Fruit fly (Drosophila melanogaster) whole organism, embryonic: ENCODE results near the gene CG4957.
A peak's percentile ranks its signal among the peaks of the same experiment; 100 is the strongest.

Experiments used
- Asciz ChIP-seq: fragments of 200-800 bp; sonication (Bioruptor generic); optimal IDR thresholded peaks from 2 replicates; lab custom pipeline; 2017; ENCODE audit warnings: missing biosample characterization, mild to moderate bottlenecking, missing genetic modification characterization, missing genetic modification reagents
- Atf-2 ChIP-seq: fragments of 200-800 bp; sonication (Bioruptor generic); optimal IDR thresholded peaks from 2 replicates; lab custom pipeline; 2016; ENCODE audit warnings: missing biosample characterization, missing genetic modification characterization
- Atf6 ChIP-seq: fragments of 200-800 bp; sonication (Bioruptor generic); IDR thresholded peaks from 2 replicates; pipeline ENCODE4 v1.3.6; 2022; ENCODE audit warnings: missing biosample characterization, missing genetic modification characterization
- CG14441 ChIP-seq: fragments of 200-800 bp; sonication (Bioruptor generic); IDR thresholded peaks from 2 replicates; pipeline ENCODE4 v1.3.6; 2022; ENCODE audit warnings: missing biosample characterization, missing genetic modification characterization
- CG15073 ChIP-seq: fragments of 200-800 bp; sonication (Bioruptor generic); optimal IDR thresholded peaks from 2 replicates; lab custom pipeline; 2016; ENCODE audit warnings: missing biosample characterization, missing genetic modification characterization
- CG1529 ChIP-seq: fragments of 200-800 bp; sonication (Bioruptor generic); optimal IDR thresholded peaks from 3 replicates; lab custom pipeline; 2018; ENCODE audit warnings: missing biosample characterization, missing genetic modification characterization
- CG16813 ChIP-seq: fragments of 200-800 bp; sonication (Bioruptor generic); IDR thresholded peaks from 3 replicates; pipeline ENCODE4 v1.3.6; 2022; ENCODE audit warnings: missing biosample characterization, missing genetic modification characterization; ENCODE audit not compliant: partially characterized antibody
- CG2202 ChIP-seq: fragments of 200-800 bp; sonication (Bioruptor generic); optimal IDR thresholded peaks from 2 replicates; lab custom pipeline; 2018; ENCODE audit warnings: missing biosample characterization, mild to moderate bottlenecking, missing genetic modification characterization
- CG31365 ChIP-seq: fragments of 200-800 bp; sonication (Bioruptor generic); optimal IDR thresholded peaks from 2 replicates; lab custom pipeline; 2018; ENCODE audit warnings: missing biosample characterization, mild to moderate bottlenecking, missing genetic modification characterization
- CG34376 ChIP-seq: fragments of 200-800 bp; sonication (Bioruptor generic); optimal IDR thresholded peaks from 2 replicates; lab custom pipeline; 2018; ENCODE audit warnings: missing biosample characterization, mild to moderate bottlenecking, missing genetic modification characterization
- CG4424 ChIP-seq: fragments of 200-800 bp; sonication (Bioruptor generic); optimal IDR thresholded peaks from 3 replicates; lab custom pipeline; 2016; ENCODE audit warnings: missing biosample characterization, missing genetic modification characterization
- CG4617 ChIP-seq: fragments of 200-800 bp; sonication (Bioruptor generic); optimal IDR thresholded peaks from 3 replicates; lab custom pipeline; 2016; ENCODE audit warnings: missing biosample characterization, missing genetic modification characterization, borderline replicate concordance
- CG4854 ChIP-seq: fragments of 200-800 bp; sonication (Bioruptor generic); optimal IDR thresholded peaks from 2 replicates; lab custom pipeline; 2016; ENCODE audit warnings: missing biosample characterization, missing genetic modification characterization, inconsistent platforms
- CG6689 ChIP-seq: fragments of 200-800 bp; sonication (Bioruptor generic); IDR thresholded peaks from 2 replicates; pipeline ENCODE4 v1.3.6; 2022; ENCODE audit warnings: missing biosample characterization, missing genetic modification characterization
- CG7556 ChIP-seq: fragments of 200-800 bp; sonication (Bioruptor generic); optimal IDR thresholded peaks from 2 replicates; lab custom pipeline; 2017; ENCODE audit warnings: missing biosample characterization, mild to moderate bottlenecking, missing genetic modification characterization
- CG7745 ChIP-seq: fragments of 200-800 bp; sonication (Bioruptor generic); optimal IDR thresholded peaks from 2 replicates; lab custom pipeline; 2018; ENCODE audit warnings: missing biosample characterization, mild to moderate bottlenecking, missing genetic modification characterization, moderate library complexity
- CG7786 ChIP-seq: fragments of 200-800 bp; sonication (Bioruptor generic); optimal IDR thresholded peaks from 2 replicates; lab custom pipeline; 2016; ENCODE audit warnings: missing biosample characterization, missing genetic modification characterization
- CG7963 ChIP-seq: fragments of 200-800 bp; sonication (Bioruptor generic); IDR thresholded peaks from 3 replicates; pipeline ENCODE4 v1.3.6; 2022; ENCODE audit warnings: missing biosample characterization, missing genetic modification characterization; ENCODE audit not compliant: partially characterized antibody
- CG8944 ChIP-seq: fragments of 200-800 bp; sonication (Bioruptor generic); optimal IDR thresholded peaks from 3 replicates; lab custom pipeline; 2016; ENCODE audit warnings: missing biosample characterization, missing genetic modification characterization
- Camta ChIP-seq: fragments of 200-800 bp; sonication (Bioruptor generic); optimal IDR thresholded peaks from 2 replicates; lab custom pipeline; 2016; ENCODE audit warnings: missing biosample characterization, missing genetic modification characterization
- Dip2 ChIP-seq: fragments of 200-800 bp; sonication (Bioruptor generic); IDR thresholded peaks from 2 replicates; pipeline ENCODE4 v1.3.6; 2022; ENCODE audit warnings: missing biosample characterization, missing genetic modification characterization
- Doc2 ChIP-seq: fragments of 200-800 bp; sonication (Bioruptor generic); IDR thresholded peaks from 2 replicates; pipeline ENCODE4 v1.3.6; 2022; ENCODE audit warnings: missing biosample characterization, missing genetic modification characterization
- Eip74EF ChIP-seq, 2 experiments: fragments of 200-800 bp in 1 of 2; fragments of >200 bp in 1 of 2; sonication (Bioruptor generic) in 1 of 2; optimal IDR thresholded peaks; 2 replicates each; lab custom pipeline; 2017 to 2019; ENCODE audit warnings: missing biosample characterization in 2 of 2, missing genetic modification characterization in 2 of 2, mild to moderate bottlenecking in 1 of 2, moderate library complexity in 1 of 2
- Ets65A ChIP-seq: fragments of 200-800 bp; sonication (Bioruptor generic); peaks from one replicate; lab custom pipeline; 2016; ENCODE audit warnings: missing biosample characterization, missing genetic modification characterization
- Gug ChIP-seq: fragments of 200-800 bp; sonication (Bioruptor generic); IDR thresholded peaks from 4 replicates; pipeline ENCODE4 v1.3.6; 2022; ENCODE audit warnings: missing biosample characterization, missing genetic modification characterization
- Hmx ChIP-seq: fragments of 200-800 bp; sonication (Bioruptor generic); optimal IDR thresholded peaks from 2 replicates; lab custom pipeline; 2016; ENCODE audit warnings: missing biosample characterization, missing genetic modification characterization
- MESR4 ChIP-seq: fragments of 200-800 bp; sonication (Bioruptor generic); optimal IDR thresholded peaks from 2 replicates; lab custom pipeline; 2018; ENCODE audit warnings: missing biosample characterization, mild to moderate bottlenecking, missing genetic modification characterization, moderate library complexity
- Max ChIP-seq: fragments of 200-800 bp; sonication (Bioruptor generic); optimal IDR thresholded peaks from 2 replicates; lab custom pipeline; 2016; ENCODE audit warnings: missing biosample characterization, mild to moderate bottlenecking, missing genetic modification characterization
- PHDP ChIP-seq: fragments of 200-800 bp; sonication (Bioruptor generic); optimal IDR thresholded peaks from 3 replicates; lab custom pipeline; 2018; ENCODE audit warnings: missing biosample characterization, mild to moderate bottlenecking, missing genetic modification characterization, moderate library complexity
- Sox100B ChIP-seq: fragments of 200-800 bp; sonication (Bioruptor generic); optimal IDR thresholded peaks from 3 replicates; lab custom pipeline; 2018; ENCODE audit warnings: missing biosample characterization, mild to moderate bottlenecking, missing genetic modification characterization
- Spps ChIP-seq: fragments of 200-800 bp; sonication (Bioruptor generic); optimal IDR thresholded peaks from 2 replicates; lab custom pipeline; 2018; ENCODE audit warnings: missing biosample characterization, mild to moderate bottlenecking, missing genetic modification characterization
- Sry-δ ChIP-seq: fragments of 200-800 bp; sonication (Bioruptor generic); optimal IDR thresholded peaks from 2 replicates; lab custom pipeline; 2016; ENCODE audit warnings: missing biosample characterization, missing genetic modification characterization
- Ssrp ChIP-seq: fragments of 200-800 bp; sonication (Bioruptor generic); optimal IDR thresholded peaks from 2 replicates; lab custom pipeline; 2018; ENCODE audit warnings: missing biosample characterization, mild to moderate bottlenecking, missing genetic modification characterization, moderate library complexity
- Tbp ChIP-seq: fragments of >200 bp; optimal IDR thresholded peaks from 2 replicates; lab custom pipeline; 2018; ENCODE audit warnings: missing biosample characterization, missing genetic modification characterization
- Usf ChIP-seq: fragments of 200-800 bp; sonication (Bioruptor generic); optimal IDR thresholded peaks from 2 replicates; lab custom pipeline; 2017; ENCODE audit warnings: missing genotype, missing biosample characterization, missing genetic modification characterization
- ap ChIP-seq: fragments of 200-800 bp; sonication (Bioruptor generic); IDR thresholded peaks from 2 replicates; pipeline ENCODE4 v1.3.6; 2022; ENCODE audit warnings: missing biosample characterization, missing genetic modification characterization
- ase ChIP-seq: fragments of 200-800 bp; sonication (Bioruptor generic); IDR thresholded peaks from 3 replicates; pipeline ENCODE4 v1.3.6; 2022; ENCODE audit warnings: missing biosample characterization, missing genetic modification characterization
- bcd ChIP-seq: fragments of 200-800 bp; sonication (Bioruptor generic); optimal IDR thresholded peaks from 2 replicates; lab custom pipeline; 2017; ENCODE audit warnings: missing biosample characterization, mild to moderate bottlenecking, missing genetic modification characterization
- exex ChIP-seq: fragments of 200-800 bp; sonication (Bioruptor generic); optimal IDR thresholded peaks from 4 replicates; lab custom pipeline; 2018; ENCODE audit warnings: missing biosample characterization, mild to moderate bottlenecking, missing genetic modification characterization, moderate library complexity
- ken ChIP-seq: fragments of 200-800 bp; sonication (Bioruptor generic); IDR thresholded peaks from 3 replicates; pipeline ENCODE4 v1.3.6; 2022; ENCODE audit warnings: missing biosample characterization, missing genetic modification characterization
- lmd ChIP-seq: fragments of 200-800 bp; sonication (Bioruptor generic); IDR thresholded peaks from 2 replicates; pipeline ENCODE4 v1.3.6; 2022; ENCODE audit warnings: missing biosample characterization, missing genetic modification characterization
- lov ChIP-seq, 2 experiments: fragments of 200-800 bp in 1 of 2; fragments of >200 bp in 1 of 2; sonication (Bioruptor generic) in 1 of 2; IDR thresholded peaks in 1 of 2; optimal IDR thresholded peaks in 1 of 2; 2 replicates in 1 of 2; 3 replicates in 1 of 2; pipeline versions ENCODE4 v1.3.6 to Lab custom; 2017 to 2022; ENCODE audit warnings: missing biosample characterization in 1 of 2, missing genetic modification characterization in 1 of 2
- mam ChIP-seq: fragments of 200-800 bp; sonication (Bioruptor generic); optimal IDR thresholded peaks from 3 replicates; lab custom pipeline; 2016; ENCODE audit warnings: missing biosample characterization, missing genetic modification characterization
- pho ChIP-seq: fragments of 200-800 bp; sonication (Bioruptor generic); optimal IDR thresholded peaks from 2 replicates; lab custom pipeline; 2016; ENCODE audit warnings: missing biosample characterization, missing genetic modification characterization
- pnt ChIP-seq: fragments of 200-800 bp; sonication (Bioruptor generic); optimal IDR thresholded peaks from 3 replicates; lab custom pipeline; 2016; ENCODE audit warnings: missing biosample characterization, missing genetic modification characterization
- psq ChIP-seq: fragments of 200-800 bp; sonication (Bioruptor generic); optimal IDR thresholded peaks from 2 replicates; lab custom pipeline; 2017; ENCODE audit warnings: missing biosample characterization, missing genetic modification characterization
- ro ChIP-seq: fragments of 200-800 bp; sonication (Bioruptor generic); IDR thresholded peaks from 2 replicates; pipeline ENCODE4 v1.3.6; 2022; ENCODE audit warnings: missing biosample characterization, missing genetic modification characterization
- sim ChIP-seq: fragments of 200-800 bp; sonication (Bioruptor generic); IDR thresholded peaks from 2 replicates; pipeline ENCODE4 v1.3.6; 2022; ENCODE audit warnings: missing biosample characterization, missing genetic modification characterization
- trh ChIP-seq: fragments of 200-800 bp; sonication (Bioruptor generic); optimal IDR thresholded peaks from 2 replicates; lab custom pipeline; 2016; ENCODE audit warnings: missing biosample characterization, missing genetic modification characterization
- ttk ChIP-seq: fragments of 200-800 bp; sonication (Bioruptor generic); IDR thresholded peaks from 2 replicates; pipeline ENCODE4 v2.1.2; 2022; ENCODE audit warnings: missing biosample characterization, missing genetic modification characterization
- tup ChIP-seq: fragments of 200-800 bp; sonication (Bioruptor generic); optimal IDR thresholded peaks from 2 replicates; lab custom pipeline; 2016; ENCODE audit warnings: missing biosample characterization, mild to moderate bottlenecking, missing genetic modification characterization, moderate library complexity
- unc-4 ChIP-seq: fragments of 200-800 bp; sonication (Bioruptor generic); IDR thresholded peaks from 2 replicates; pipeline ENCODE4 v1.3.6; 2022; ENCODE audit warnings: missing biosample characterization, missing genetic modification characterization; ENCODE audit not compliant: partially characterized antibody

CG4957 gene

dm6 chr2L:10298306-10298705, 29.6 kb downstream of the CG4957 start (continued):
- TF ChIP-seq Eip74EF (GFP tag; optimal IDR thresholded peaks at IDR 0.05; lab: Kevin White, UChicago) (peak in 1 of 2 experiments; percentile 79), CG8944 (no peak), CG6689 (no peak), Asciz (no peak), Camta (GFP tag; lab: Kevin White, UChicago) (no peak), CG7556 (GFP tag; lab: Kevin White, UChicago) (no peak), unc-4 (no peak), Gug (GFP tag; lab: Robert Waterston, UW) (no peak), pnt (GFP tag; lab: Kevin White, UChicago) (no peak), pho (GFP tag; lab: Kevin White, UChicago) (no peak), Ssrp (tag; lab: Kevin White, UChicago) (no peak), Dip2 (GFP tag; lab: Robert Waterston, UW) (no peak), ttk (GFP tag; lab: Robert Waterston, UW) (no peak), exex (tag; lab: Kevin White, UChicago) (no peak), CG7963 (GFP tag; lab: Robert Waterston, UW) (no peak; the same call in 2 of the 3 replicates), CG31365 (tag; lab: Kevin White, UChicago) (peak; percentile 98), bcd (GFP tag; lab: Kevin White, UChicago) (no peak), MESR4 (GFP tag; lab: Kevin White, UChicago) (peak; percentile 25), Tbp (GFP tag; lab: Kevin White, UChicago) (no peak), Ets65A (GFP tag; lab: Kevin White, UChicago) (no peak), CG15073 (GFP tag; lab: Kevin White, UChicago) (no peak), Sox100B (GFP tag; lab: Kevin White, UChicago) (no peak), Atf-2 (GFP tag; lab: Kevin White, UChicago) (no peak), PHDP (no peak), Hmx (GFP tag; lab: Kevin White, UChicago) (no peak), CG7745 (no peak), ken (GFP tag; lab: Robert Waterston, UW) (no peak), CG34376 (GFP tag; lab: Kevin White, UChicago) (no peak), Usf (GFP tag; lab: Kevin White, UChicago) (no peak), CG14441 (GFP tag; lab: Robert Waterston, UW) (no peak), Atf6 (GFP tag; lab: Robert Waterston, UW) (no peak), CG16813 (GFP tag; lab: Robert Waterston, UW) (peak; percentile 91), tup (GFP tag; lab: Kevin White, UChicago) (no peak), Sry-δ (GFP tag; lab: Kevin White, UChicago) (peak; percentile 24), lmd (GFP tag; lab: Robert Waterston, UW) (no peak), lov (optimal IDR thresholded peaks at IDR 0.05; lab: Kevin White, UChicago) (no peak), lov (GFP tag; IDR thresholded peaks at IDR 0.05; lab: Robert Waterston, UW) (no peak), ap (GFP tag; lab: Robert Waterston, UW) (no peak), trh (GFP tag; lab: Kevin White, UChicago) (no peak), sim (GFP tag; lab: Robert Waterston, UW) (no peak), CG1529 (GFP tag; lab: Kevin White, UChicago) (no peak), CG4424 (GFP tag; lab: Kevin White, UChicago) (no peak), mam (GFP tag; lab: Kevin White, UChicago) (no peak), CG4617 (peak; percentile 62), ro (GFP tag; lab: Robert Waterston, UW) (no peak), ase (no peak), CG4854 (GFP tag; lab: Kevin White, UChicago) (no peak), CG2202 (tag; lab: Kevin White, UChicago) (no peak), CG7786 (GFP tag; lab: Kevin White, UChicago) (no peak), Spps (no peak), Doc2 (GFP tag; lab: Robert Waterston, UW) (no peak), psq (GFP tag; lab: Kevin White, UChicago) (no peak), Max (GFP tag; lab: Kevin White, UChicago) (no peak)
